Worm (Caenorhabditis elegans) whole organism, mixed stage, embryonic: ENCODE results near the gene lgc-52.

ENCODE experiments used
- M03D4.4 ChIP-seq: sonication (generic microtip); optimal IDR thresholded peaks from 2 replicates; lab custom pipeline; 2017; ENCODE audit warnings: mild to moderate bottlenecking, missing genetic modification characterization, missing compliant biosample characterization
- bed-3 ChIP-seq: fragments of 200-800 bp; sonication (Bioruptor generic); optimal IDR thresholded peaks from 3 replicates; lab custom pipeline; 2018; ENCODE audit warnings: mild to moderate bottlenecking, missing genetic modification characterization, moderate library complexity, missing compliant biosample characterization
- ceh-39 ChIP-seq: fragments of 150-350 bp; optimal IDR thresholded peaks from 2 replicates; lab custom pipeline; 2014; ENCODE audit warnings: missing biosample characterization, missing genetic modification characterization
- ceh-43 ChIP-seq: fragments of 200-800 bp; sonication (Bioruptor generic); optimal IDR thresholded peaks from 2 replicates; lab custom pipeline; 2018; ENCODE audit warnings: mild to moderate bottlenecking, missing genetic modification characterization, moderate library complexity, missing compliant biosample characterization
- ceh-83 ChIP-seq: fragments of 200-800 bp; sonication (Bioruptor generic); optimal IDR thresholded peaks from 2 replicates; lab custom pipeline; 2018; ENCODE audit warnings: mild to moderate bottlenecking, missing genetic modification characterization, missing compliant biosample characterization
- ces-1 ChIP-seq: fragments of 150-350 bp; optimal IDR thresholded peaks from 2 replicates; lab custom pipeline; 2014; ENCODE audit warnings: missing biosample characterization, missing genetic modification reagents, missing genetic modification characterization
- cnd-1 ChIP-seq: fragments of 200-800 bp; sonication (Bioruptor generic); optimal IDR thresholded peaks from 2 replicates; lab custom pipeline; 2018; ENCODE audit warnings: mild to moderate bottlenecking, missing genetic modification characterization, missing compliant biosample characterization
- drap-1 ChIP-seq: fragments of 200-800 bp; sonication (Bioruptor generic); optimal IDR thresholded peaks from 3 replicates; lab custom pipeline; 2018; ENCODE audit warnings: mild to moderate bottlenecking, missing genetic modification characterization, missing compliant biosample characterization
- flh-1 ChIP-seq: fragments of 200-800 bp; sonication (Bioruptor generic); optimal IDR thresholded peaks from 2 replicates; lab custom pipeline; 2018; ENCODE audit warnings: mild to moderate bottlenecking, missing genetic modification characterization, moderate library complexity, missing compliant biosample characterization
- hlh-1 ChIP-seq: fragments of 150-350 bp; optimal IDR thresholded peaks from 2 replicates; lab custom pipeline; 2014; ENCODE audit warnings: missing biosample characterization, missing genetic modification reagents, missing genetic modification characterization
- lin-13 ChIP-seq: fragments of 150-350 bp; optimal IDR thresholded peaks from 2 replicates; lab custom pipeline; 2014; ENCODE audit warnings: missing biosample characterization, missing genetic modification characterization
- lin-32 ChIP-seq: fragments of 200-800 bp; sonication (Bioruptor generic); optimal IDR thresholded peaks from 2 replicates; lab custom pipeline; 2018; ENCODE audit warnings: mild to moderate bottlenecking, missing genetic modification characterization, missing compliant biosample characterization
- lsy-2 ChIP-seq: fragments of 150-350 bp; optimal IDR thresholded peaks from 2 replicates; lab custom pipeline; 2014; ENCODE audit warnings: missing biosample characterization, missing genetic modification characterization
- mab-5 ChIP-seq: fragments of 150-350 bp; optimal IDR thresholded peaks from 2 replicates; lab custom pipeline; 2014; ENCODE audit warnings: missing biosample characterization, missing genetic modification characterization
- mep-1 ChIP-seq: fragments of 150-350 bp; optimal IDR thresholded peaks from 2 replicates; lab custom pipeline; 2017; ENCODE audit warnings: missing biosample characterization, missing genetic modification reagents, missing genetic modification characterization, inconsistent platforms
- mls-2 ChIP-seq: sonication (generic microtip); optimal IDR thresholded peaks from 2 replicates; lab custom pipeline; 2016; ENCODE audit warnings: mild to moderate bottlenecking, missing genetic modification characterization, moderate library complexity, missing compliant biosample characterization
- nhr-12 ChIP-seq: fragments of 150-350 bp; optimal IDR thresholded peaks from 2 replicates; lab custom pipeline; 2014; ENCODE audit warnings: missing biosample characterization, missing genetic modification characterization
- nhr-2 ChIP-seq: fragments of 150-350 bp; optimal IDR thresholded peaks from 2 replicates; lab custom pipeline; 2014; ENCODE audit warnings: missing biosample characterization, missing genetic modification characterization
- nhr-237 ChIP-seq: fragments of 150-350 bp; optimal IDR thresholded peaks from 2 replicates; lab custom pipeline; 2014; ENCODE audit warnings: missing biosample characterization, missing genetic modification characterization
- nhr-28 ChIP-seq: fragments of 150-350 bp; optimal IDR thresholded peaks from 2 replicates; lab custom pipeline; 2014; ENCODE audit warnings: missing biosample characterization, missing genetic modification characterization
- nhr-76 ChIP-seq: sonication (generic microtip); optimal IDR thresholded peaks from 2 replicates; lab custom pipeline; 2017; ENCODE audit warnings: missing biosample characterization, missing genetic modification characterization
- pha-4 ChIP-seq: fragments of 150-350 bp; optimal IDR thresholded peaks from 2 replicates; lab custom pipeline; 2018; ENCODE audit warnings: missing biosample characterization, missing genetic modification reagents, missing genetic modification characterization
- sem-2 ChIP-seq: fragments of 200-800 bp; sonication (Bioruptor generic); optimal IDR thresholded peaks from 2 replicates; lab custom pipeline; 2018; ENCODE audit warnings: mild to moderate bottlenecking, missing genetic modification characterization, missing compliant biosample characterization
- snpc-4 ChIP-seq: fragments of 150-350 bp; optimal IDR thresholded peaks from 2 replicates; lab custom pipeline; 2014; ENCODE audit warnings: missing biosample characterization, missing genetic modification characterization
- sptf-1 ChIP-seq: sonication (generic microtip); optimal IDR thresholded peaks from 2 replicates; lab custom pipeline; 2017; ENCODE audit warnings: mild to moderate bottlenecking, missing genetic modification characterization, moderate library complexity, missing compliant biosample characterization
- tbx-8 ChIP-seq: fragments of 200-800 bp; sonication (Bioruptor generic); optimal IDR thresholded peaks from 2 replicates; lab custom pipeline; 2018; ENCODE audit warnings: mild to moderate bottlenecking, missing genetic modification characterization, moderate library complexity, missing compliant biosample characterization
- unc-120 ChIP-seq: sonication (generic microtip); optimal IDR thresholded peaks from 2 replicates; lab custom pipeline; 2017; ENCODE audit warnings: missing genetic modification characterization, missing compliant biosample characterization; ENCODE audit not compliant: poor library complexity, severe bottlenecking
- ztf-11 ChIP-seq: fragments of 150-350 bp; optimal IDR thresholded peaks from 2 replicates; lab custom pipeline; 2014; ENCODE audit warnings: missing biosample characterization, missing genetic modification characterization

Gene lgc-52

DNA sequence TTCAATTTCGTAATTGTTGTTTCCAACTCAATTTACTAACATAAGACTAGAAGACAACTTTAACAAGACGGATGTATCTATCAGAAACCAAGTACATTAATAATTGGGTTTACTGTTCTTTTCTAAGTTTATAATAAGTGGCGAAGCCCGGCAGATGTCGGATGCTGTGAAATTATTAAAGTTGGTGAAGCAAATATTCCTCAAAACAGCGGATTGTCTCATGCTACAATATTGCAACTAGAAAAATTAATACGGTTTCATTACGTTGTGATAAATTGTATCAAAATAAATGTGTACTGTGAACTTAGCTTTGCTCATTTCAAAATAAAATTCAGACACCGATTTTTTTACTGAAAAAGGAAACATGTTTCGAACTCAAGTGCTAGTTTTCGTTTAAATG, 47.7 kb downstream of the lgc-52 start:
- TF ChIP-seq lsy-2 (tag; lab: Kevin White, UChicago), result no peak
- no peak for TF ChIP-seq sptf-1 (tag; lab: Kevin White, UChicago)
- TF ChIP-seq nhr-12, result no peak
- TF ChIP-seq tbx-8 (GFP tag; lab: Kevin White, UChicago), result no peak
- TF ChIP-seq ceh-43 (GFP tag; lab: Kevin White, UChicago), result no peak
- no peak for TF ChIP-seq ceh-39 (tag; lab: Kevin White, UChicago)
- TF ChIP-seq mep-1 (tag; lab: Kevin White, UChicago), result no peak
- no peak for TF ChIP-seq lin-32
- no peak for TF ChIP-seq pha-4
- TF ChIP-seq mls-2 (tag; lab: Kevin White, UChicago), result no peak
- TF ChIP-seq snpc-4 (tag; lab: Kevin White, UChicago), result no peak

- no peak for TF ChIP-seq unc-120 (tag; lab: Kevin White, UChicago)
- TF ChIP-seq ceh-83, result peak; percentile 74
- TF ChIP-seq flh-1 (GFP tag; lab: Kevin White, UChicago), result no peak
- peak; percentile 15 for TF ChIP-seq bed-3 (GFP tag; lab: Kevin White, UChicago)
- TF ChIP-seq lin-13, result no peak
- no peak for TF ChIP-seq hlh-1 (tag; lab: Kevin White, UChicago)
- no peak for TF ChIP-seq ces-1 (GFP tag; lab: Kevin White, UChicago)
- TF ChIP-seq ceh-43 (GFP tag; lab: Kevin White, UChicago), result peak; percentile 36
- peak; percentile 65 for TF ChIP-seq M03D4.4
- peak; percentile 10 for TF ChIP-seq mep-1 (tag; lab: Kevin White, UChicago)
- peak; percentile 18 for TF ChIP-seq lin-32
- no peak for TF ChIP-seq nhr-2 (tag; lab: Kevin White, UChicago)
Measured at ce11 chrIV:15289508-15289907, 53.6 kb downstream of the lgc-52 start.

- no peak for TF ChIP-seq nhr-76
- TF ChIP-seq drap-1, result no peak
Measured at ce11 chrIV:15291162-15291561, 55.2 kb downstream of the lgc-52 start, which contains the start of gene pqn-90. Gene pqn-90, minus strand, starts transcription at chrIV:15291262.

DNA sequence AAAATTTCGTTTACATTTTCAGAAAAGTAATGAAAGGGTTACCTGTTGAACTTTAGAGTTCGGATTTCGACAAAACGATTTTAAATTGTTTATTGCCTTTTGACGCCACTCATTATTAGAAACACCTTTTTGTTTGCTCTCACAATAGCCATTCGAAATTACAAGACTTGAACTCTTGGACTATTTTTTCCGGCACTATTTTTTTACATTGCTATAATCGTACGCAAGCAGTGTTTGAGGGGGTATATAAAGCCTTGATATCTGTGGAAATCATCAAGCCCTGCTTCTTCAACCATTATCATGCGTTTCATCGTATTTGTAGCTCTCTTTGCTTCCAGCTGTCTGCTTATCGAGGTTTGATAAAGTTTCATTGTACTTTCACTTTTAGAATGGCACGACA, 55.7 kb downstream of the lgc-52 start, which contains the start of gene pqn-91:
Gene pqn-91 (plus strand): TSS at position 301 of the 400 bp plus-strand sequence.
- TF ChIP-seq ceh-39 (tag; lab: Kevin White, UChicago), result no peak
- TF ChIP-seq snpc-4 (tag; lab: Kevin White, UChicago), result no peak
- TF ChIP-seq nhr-237 (tag; lab: Kevin White, UChicago), result no peak
- TF ChIP-seq bed-3 (GFP tag; lab: Kevin White, UChicago), result no peak
- TF ChIP-seq tbx-8 (GFP tag; lab: Kevin White, UChicago), result no peak
- TF ChIP-seq mab-5, result no peak
- no peak for TF ChIP-seq drap-1
- no peak for TF ChIP-seq flh-1 (GFP tag; lab: Kevin White, UChicago)
- no peak for TF ChIP-seq ztf-11 (tag; lab: Kevin White, UChicago)
- TF ChIP-seq nhr-2 (tag; lab: Kevin White, UChicago), result no peak
- no peak for TF ChIP-seq ces-1 (GFP tag; lab: Kevin White, UChicago)
- no peak for TF ChIP-seq unc-120 (tag; lab: Kevin White, UChicago)
- TF ChIP-seq nhr-28 (tag; lab: Kevin White, UChicago), result no peak
- no peak for TF ChIP-seq sptf-1 (tag; lab: Kevin White, UChicago)
- TF ChIP-seq sem-2, result no peak
- no peak for TF ChIP-seq cnd-1
- TF ChIP-seq, all 35 proteins: peak for 0
